Fruit fly (Drosophila melanogaster): Measurements from ENCODE around the gene bru2.
A peak's percentile ranks its signal among the peaks of the same experiment; 100 is the strongest.

bru2 gene

dm6 chr2L:12372436-12372835, 28.4 kb downstream of the bru2 start (continued):
- TF ChIP-seq mam (GFP tag; optimal IDR thresholded peaks at IDR 0.05) (peak; percentile 2), BtbVII (GFP tag; optimal IDR thresholded peaks at IDR 0.05) (peak; percentile 17), CG17361 (GFP tag; IDR thresholded peaks at IDR 0.05) (no peak), row (GFP tag; IDR thresholded peaks at IDR 0.05) (no peak), MTF-1 (GFP tag; optimal IDR thresholded peaks at IDR 0.05; ENCODE audit: borderline replicate concordance) (no peak), CG30403 (GFP tag; optimal IDR thresholded peaks at IDR 0.05) (no peak), dpn (GFP tag; optimal IDR thresholded peaks at IDR 0.05) (peak in 1 of 2 experiments; percentile 8), da (GFP tag; optimal IDR thresholded peaks at IDR 0.05) (no peak), zfh2 (GFP tag; optimal IDR thresholded peaks at IDR 0.05) (no peak), CG16779 (GFP tag; IDR thresholded peaks at IDR 0.05) (no peak), CG10209 (GFP tag; optimal IDR thresholded peaks at IDR 0.05) (peak; percentile 51), Pdp1 (GFP tag; optimal IDR thresholded peaks at IDR 0.05) (no peak), fru (optimal IDR thresholded peaks at IDR 0.05) (no peak), CG13775 (GFP tag; optimal IDR thresholded peaks at IDR 0.05) (no peak), CG8388 (GFP tag; optimal IDR thresholded peaks at IDR 0.05) (no peak), hbn (GFP tag; IDR thresholded peaks at IDR 0.05; ENCODE audit: partially characterized antibody) (no peak), trh (GFP tag; optimal IDR thresholded peaks at IDR 0.05) (no peak), E2f1 (GFP tag; IDR thresholded peaks at IDR 0.05) (no peak), Asciz (GFP tag; optimal IDR thresholded peaks at IDR 0.05) (peak; percentile 35), Lpt (GFP tag; optimal IDR thresholded peaks at IDR 0.05) (no peak), z (GFP tag; IDR thresholded peaks at IDR 0.05) (0 out of 3 replicates have a peak, but pooled peaks have one; percentile 21), C15 (GFP tag; IDR thresholded peaks at IDR 0.05) (no peak), CG2202 (tag; optimal IDR thresholded peaks at IDR 0.05) (peak; percentile 6), stc (GFP tag; IDR thresholded peaks at IDR 0.05) (no peak; the same call in 1 of the 2 replicates), ken (GFP tag; IDR thresholded peaks at IDR 0.05) (no peak), bowl (GFP tag; IDR thresholded peaks at IDR 0.05) (no peak), CG7357 (GFP tag; IDR thresholded peaks at IDR 0.05) (no peak), CG18262 (tag; optimal IDR thresholded peaks at IDR 0.05) (no peak), Sry-β (GFP tag; optimal IDR thresholded peaks at IDR 0.05) (no peak), Dref (GFP tag; IDR thresholded peaks at IDR 0.05) (no peak), lbe (GFP tag; optimal IDR thresholded peaks at IDR 0.05) (no peak), Ravus (GFP tag; IDR thresholded peaks at IDR 0.05) (no peak), CG17186 (GFP tag; optimal IDR thresholded peaks at IDR 0.05) (no peak), esg (GFP tag; conservative IDR thresholded peaks at IDR 0.05) (no peak), Rx (GFP tag; IDR thresholded peaks at IDR 0.05) (no peak), gsb-n (tag; optimal IDR thresholded peaks at IDR 0.05) (peak; percentile 3), CG34422 (GFP tag; IDR thresholded peaks at IDR 0.05) (no peak), Elba2 (GFP tag; optimal IDR thresholded peaks at IDR 0.05) (no peak), sim (GFP tag; IDR thresholded peaks at IDR 0.05) (no peak), CG3407 (GFP tag; optimal IDR thresholded peaks at IDR 0.05) (peak; percentile 9), CG18764 (GFP tag; optimal IDR thresholded peaks at IDR 0.05) (peak; percentile 40), Abd-B (GFP tag; optimal IDR thresholded peaks at IDR 0.05) (no peak), Chrac-16 (GFP tag; optimal IDR thresholded peaks at IDR 0.05) (no peak), CG1529 (GFP tag; optimal IDR thresholded peaks at IDR 0.05) (no peak), CG14860 (GFP tag; IDR thresholded peaks at IDR 0.05; ENCODE audit: partially characterized antibody) (no peak), CG6813 (GFP tag; optimal IDR thresholded peaks at IDR 0.05) (peak; percentile 54), CG15601 (tag; optimal IDR thresholded peaks at IDR 0.05) (peak; percentile 58), sug (tag; optimal IDR thresholded peaks at IDR 0.05) (no peak), CG1792 (GFP tag; optimal IDR thresholded peaks at IDR 0.05) (peak; percentile 13), bigmax (GFP tag; optimal IDR thresholded peaks at IDR 0.05) (no peak), CG8478 (optimal IDR thresholded peaks at IDR 0.05) (no peak), CG5245 (GFP tag; optimal IDR thresholded peaks at IDR 0.05) (no peak), Myb (GFP tag; optimal IDR thresholded peaks at IDR 0.05) (peak; percentile 5)

Data from whole organism, embryonic.